Worm (Caenorhabditis elegans): ENCODE data around the gene T05A8.6.
"Not testable (repeated sequence)": the region's sequence is repeated elsewhere in the genome, so short reads cannot be mapped to it uniquely, and the experiment has no call there.

The T05A8.6 gene

ce11 chrII:2700229-2700628 is 39.3 kb downstream of the T05A8.6 start, which contains the start of gene sri-61:
TSS of gene sri-61 (minus strand) at chrII:2700329.
- TF ChIP-seq ceh-36 (tag; optimal IDR thresholded peaks at IDR 0.05) (no peak), tra-4 (tag; optimal IDR thresholded peaks at IDR 0.05) (no peak), ceh-13 (GFP tag; optimal IDR thresholded peaks at IDR 0.05) (no peak), B0310.2 (tag; optimal IDR thresholded peaks at IDR 0.05) (no peak), tbx-37 (GFP tag; conservative IDR thresholded peaks at IDR 0.05) (no peak), flt-1 (GFP tag; IDR thresholded peaks at IDR 0.05) (no peak), hnd-1 (tag; optimal IDR thresholded peaks at IDR 0.05) (no peak), scrt-1 (GFP tag; IDR thresholded peaks at IDR 0.05) (no peak), pes-1 (GFP tag; IDR thresholded peaks at IDR 0.05) (no peak), ama-1 (optimal IDR thresholded peaks at IDR 0.05) (no peak), hmbx-1 (tag; optimal IDR thresholded peaks at IDR 0.05) (no peak)

ce11 chrII:2698378-2698777 is 41.1 kb downstream of the T05A8.6 start, which contains the start of gene sri-62:
TSS of gene sri-62 (minus strand) at chrII:2698478.
- TF ChIP-seq tbx-37 (GFP tag; conservative IDR thresholded peaks at IDR 0.05) (no peak), ama-1 (optimal IDR thresholded peaks at IDR 0.05) (no peak), ets-7 (tag; optimal IDR thresholded peaks at IDR 0.05) (no peak), tbx-11 (GFP tag; IDR thresholded peaks at IDR 0.05) (no peak), aly-1 (tag; optimal IDR thresholded peaks at IDR 0.05) (no peak), scrt-1 (GFP tag; IDR thresholded peaks at IDR 0.05) (no peak), ceh-13 (GFP tag; optimal IDR thresholded peaks at IDR 0.05) (no peak), hmg-4 (GFP tag; optimal IDR thresholded peaks at IDR 0.05) (no peak), hmbx-1 (tag; optimal IDR thresholded peaks at IDR 0.05) (no peak), sea-1 (GFP tag; conservative IDR thresholded peaks at IDR 0.05) (no peak), F13C5.2 (tag; optimal IDR thresholded peaks at IDR 0.05) (no peak)

- TF ChIP-seq F13C5.2 (tag; optimal IDR thresholded peaks at IDR 0.05): no peak
- no peak for TF ChIP-seq flt-1 (GFP tag; IDR thresholded peaks at IDR 0.05)
- no peak for TF ChIP-seq hmbx-1 (tag; optimal IDR thresholded peaks at IDR 0.05)
- TF ChIP-seq tbx-37 (GFP tag; conservative IDR thresholded peaks at IDR 0.05): no peak
- TF ChIP-seq hnd-1 (tag; optimal IDR thresholded peaks at IDR 0.05): no peak
- TF ChIP-seq aly-1 (tag; optimal IDR thresholded peaks at IDR 0.05): no peak
- no peak for TF ChIP-seq ceh-36 (tag; optimal IDR thresholded peaks at IDR 0.05)
- TF ChIP-seq B0310.2 (tag; optimal IDR thresholded peaks at IDR 0.05): no peak
- TF ChIP-seq pes-1 (GFP tag; IDR thresholded peaks at IDR 0.05): no peak
- no peak for TF ChIP-seq tra-4 (tag; optimal IDR thresholded peaks at IDR 0.05)
- no peak for TF ChIP-seq ama-1 (optimal IDR thresholded peaks at IDR 0.05)
- no peak for TF ChIP-seq tbx-11 (GFP tag; IDR thresholded peaks at IDR 0.05)
- TF ChIP-seq ets-7 (tag; optimal IDR thresholded peaks at IDR 0.05): no peak
- no peak for TF ChIP-seq hmg-4 (GFP tag; optimal IDR thresholded peaks at IDR 0.05)
- no peak for TF ChIP-seq sea-1 (GFP tag; conservative IDR thresholded peaks at IDR 0.05)
- TF ChIP-seq scrt-1 (GFP tag; IDR thresholded peaks at IDR 0.05): no peak
- TF ChIP-seq ceh-13 (GFP tag; optimal IDR thresholded peaks at IDR 0.05): no peak
Observed at ce11 chrII:2695079-2695478, 44.4 kb downstream of the T05A8.6 start.

ce11 chrII:2692476-2692875 is 47.0 kb downstream of the T05A8.6 start, which contains the start of gene set-11:
TSS of gene set-11 (minus strand) at chrII:2692576.
- no peak for TF ChIP-seq ceh-13 (GFP tag; optimal IDR thresholded peaks at IDR 0.05)
- no peak for TF ChIP-seq tbx-37 (GFP tag; conservative IDR thresholded peaks at IDR 0.05)
- TF ChIP-seq pes-1 (GFP tag; IDR thresholded peaks at IDR 0.05): no peak
- TF ChIP-seq sea-1 (GFP tag; conservative IDR thresholded peaks at IDR 0.05): no peak
- no peak for TF ChIP-seq hnd-1 (tag; optimal IDR thresholded peaks at IDR 0.05)
- no peak for TF ChIP-seq flt-1 (GFP tag; IDR thresholded peaks at IDR 0.05)
- no peak for TF ChIP-seq hmbx-1 (tag; optimal IDR thresholded peaks at IDR 0.05)
- TF ChIP-seq scrt-1 (GFP tag; IDR thresholded peaks at IDR 0.05): no peak
- no peak for TF ChIP-seq tbx-11 (GFP tag; IDR thresholded peaks at IDR 0.05)
- TF ChIP-seq aly-1 (tag; optimal IDR thresholded peaks at IDR 0.05): no peak
- no peak for TF ChIP-seq F13C5.2 (tag; optimal IDR thresholded peaks at IDR 0.05)
- TF ChIP-seq tra-4 (tag; optimal IDR thresholded peaks at IDR 0.05): no peak
- TF ChIP-seq B0310.2 (tag; optimal IDR thresholded peaks at IDR 0.05): no peak
- no peak for TF ChIP-seq ets-7 (tag; optimal IDR thresholded peaks at IDR 0.05)
- TF ChIP-seq hmg-4 (GFP tag; optimal IDR thresholded peaks at IDR 0.05): no peak
- TF ChIP-seq ama-1 (optimal IDR thresholded peaks at IDR 0.05): no peak
- no peak for TF ChIP-seq ceh-36 (tag; optimal IDR thresholded peaks at IDR 0.05)

ce11 chrII:2690080-2690479 is 49.4 kb downstream of the T05A8.6 start, which contains the start of gene nspf-3:
TSS of gene nspf-3 (minus strand) at chrII:2690180.
- TF ChIP-seq sea-1 (GFP tag; conservative IDR thresholded peaks at IDR 0.05) (no peak), pes-1 (GFP tag; IDR thresholded peaks at IDR 0.05) (no peak), hmbx-1 (tag; optimal IDR thresholded peaks at IDR 0.05) (no peak), ets-7 (tag; optimal IDR thresholded peaks at IDR 0.05) (no peak), B0310.2 (tag; optimal IDR thresholded peaks at IDR 0.05) (no peak), tbx-37 (GFP tag; conservative IDR thresholded peaks at IDR 0.05) (no peak), F13C5.2 (tag; optimal IDR thresholded peaks at IDR 0.05) (no peak), tra-4 (tag; optimal IDR thresholded peaks at IDR 0.05) (no peak), tbx-11 (GFP tag; IDR thresholded peaks at IDR 0.05) (no peak), ama-1 (optimal IDR thresholded peaks at IDR 0.05) (no peak), hmg-4 (GFP tag; optimal IDR thresholded peaks at IDR 0.05) (no peak), hnd-1 (tag; optimal IDR thresholded peaks at IDR 0.05) (no peak), aly-1 (tag; optimal IDR thresholded peaks at IDR 0.05) (no peak), ceh-13 (GFP tag; optimal IDR thresholded peaks at IDR 0.05) (no peak), scrt-1 (GFP tag; IDR thresholded peaks at IDR 0.05) (no peak), flt-1 (GFP tag; IDR thresholded peaks at IDR 0.05) (no peak)

ce11 chrII:2688616-2689015 is 50.9 kb downstream of the T05A8.6 start, which contains the start of gene nspf-2:
TSS of gene nspf-2 (plus strand) at chrII:2688916.
- TF ChIP-seq hmg-4 (GFP tag; optimal IDR thresholded peaks at IDR 0.05); ceh-36 (tag; optimal IDR thresholded peaks at IDR 0.05); ets-7 (tag; optimal IDR thresholded peaks at IDR 0.05): not testable (repeated sequence)
